Worm (Caenorhabditis elegans) whole organism, L1 larva: ENCODE measurements around the gene srd-58.

Experiments
- aly-2 ChIP-seq: fragments of 150-350 bp; optimal IDR thresholded peaks from 2 replicates; lab custom pipeline; 2014; ENCODE audit warnings: missing biosample characterization, missing genetic modification characterization
- ama-1 ChIP-seq: fragments of 150-350 bp; optimal IDR thresholded peaks from 2 replicates; lab custom pipeline; 2014
- blmp-1 ChIP-seq: fragments of 150-350 bp; optimal IDR thresholded peaks from 2 replicates; lab custom pipeline; 2014; ENCODE audit warnings: missing biosample characterization, missing genetic modification characterization
- ceh-8 ChIP-seq: fragments of 200-800 bp; sonication (Bioruptor generic); optimal IDR thresholded peaks from 2 replicates; lab custom pipeline; 2018; ENCODE audit warnings: mild to moderate bottlenecking, missing genetic modification characterization, moderate library complexity, missing compliant biosample characterization
- dpl-1 ChIP-seq, 3 experiments: fragments of 150-350 bp in 2 of 3; sonication (generic microtip) in 1 of 3; optimal IDR thresholded peaks; 2 replicates each; lab custom pipeline; 2014 to 2017; ENCODE audit warnings: missing biosample characterization in 3 of 3, missing genetic modification characterization in 3 of 3, missing genetic modification reagents in 3 of 3
- efl-1 ChIP-seq, 4 experiments: fragments of 150-350 bp; optimal IDR thresholded peaks in 3 of 4; peaks in 1 of 4; 1 replicate in 1 of 4; 2 replicates in 3 of 4; lab custom pipeline; 2014; ENCODE audit warnings: missing biosample characterization in 2 of 4, missing genetic modification characterization in 2 of 4, missing genetic modification reagents in 2 of 4
- lin-14 ChIP-seq: fragments of 200-800 bp; sonication (Bioruptor generic); optimal IDR thresholded peaks from 2 replicates; lab custom pipeline; 2018; ENCODE audit warnings: mild to moderate bottlenecking, missing genetic modification characterization, moderate library complexity, missing compliant biosample characterization
- lin-35 ChIP-seq, 2 experiments: fragments of 150-350 bp; optimal IDR thresholded peaks; 2 replicates each; lab custom pipeline; 2014; ENCODE audit warnings: missing biosample characterization in 2 of 2, missing genetic modification characterization in 2 of 2, missing genetic modification reagents in 2 of 2
- lsy-2 ChIP-seq, 2 experiments: fragments of 150-350 bp; optimal IDR thresholded peaks; 2 replicates each; lab custom pipeline; 2014; ENCODE audit warnings: missing biosample characterization in 2 of 2, missing genetic modification characterization in 2 of 2
- mep-1 ChIP-seq: fragments of 150-350 bp; optimal IDR thresholded peaks from 2 replicates; lab custom pipeline; 2014; ENCODE audit warnings: missing biosample characterization, missing genetic modification characterization
- nhr-47 ChIP-seq: sonication (generic microtip); optimal IDR thresholded peaks from 2 replicates; lab custom pipeline; 2016; ENCODE audit warnings: mild to moderate bottlenecking, missing genetic modification characterization, moderate library complexity, missing compliant biosample characterization
- nhr-71 ChIP-seq: sonication (generic microtip); optimal IDR thresholded peaks from 2 replicates; lab custom pipeline; 2016; ENCODE audit warnings: mild to moderate bottlenecking, missing genetic modification characterization, moderate library complexity, missing compliant biosample characterization
- nhr-85 ChIP-seq: sonication (generic microtip); peaks from one replicate; lab custom pipeline; 2016; ENCODE audit warnings: missing genetic modification characterization, inconsistent platforms, missing compliant biosample characterization
- rnt-1 ChIP-seq: sonication (generic microtip); optimal IDR thresholded peaks from 2 replicates; lab custom pipeline; 2016; ENCODE audit warnings: mild to moderate bottlenecking, missing genetic modification characterization, moderate library complexity, missing compliant biosample characterization
- snu-23 ChIP-seq: sonication (generic microtip); optimal IDR thresholded peaks from 2 replicates; lab custom pipeline; 2016; ENCODE audit warnings: missing genetic modification characterization, missing compliant biosample characterization
- tbx-2 ChIP-seq: sonication (generic microtip); optimal IDR thresholded peaks from 2 replicates; lab custom pipeline; 2016; ENCODE audit warnings: missing genetic modification characterization, missing compliant biosample characterization
- unc-30 ChIP-seq: sonication (generic microtip); optimal IDR thresholded peaks from 2 replicates; lab custom pipeline; 2017; ENCODE audit warnings: missing biosample characterization, missing genetic modification characterization
- xbp-1 ChIP-seq: sonication (generic microtip); optimal IDR thresholded peaks from 2 replicates; lab custom pipeline; 2016; ENCODE audit warnings: missing genetic modification characterization, missing compliant biosample characterization

Gene srd-58

DNA sequence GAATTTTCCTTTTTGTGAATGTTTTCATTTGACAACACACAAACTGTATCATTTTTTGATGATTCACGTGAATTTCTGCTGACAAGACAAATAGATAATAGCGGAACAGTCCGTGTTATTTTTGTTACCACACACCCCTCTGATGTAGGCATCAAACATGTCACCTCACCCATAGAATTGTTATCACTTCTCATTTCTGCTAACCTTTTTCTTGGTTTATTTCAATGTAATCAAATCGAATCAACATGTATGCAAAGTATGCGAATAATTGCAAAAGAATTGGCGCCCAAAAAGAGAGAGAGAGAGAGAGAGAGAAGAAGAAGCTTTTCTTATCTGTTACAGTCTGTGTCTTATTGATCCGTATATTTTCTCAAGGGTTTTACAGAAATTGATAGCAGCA lies 47.4 kb downstream of the srd-58 start (continued):
- peak in 1 of 2 experiments; percentile 50 for TF ChIP-seq lin-35 (GFP tag; optimal IDR thresholded peaks at IDR 0.05; lab: Kevin White, UChicago)
- TF ChIP-seq aly-2 (tag; lab: Kevin White, UChicago) = no peak

DNA sequence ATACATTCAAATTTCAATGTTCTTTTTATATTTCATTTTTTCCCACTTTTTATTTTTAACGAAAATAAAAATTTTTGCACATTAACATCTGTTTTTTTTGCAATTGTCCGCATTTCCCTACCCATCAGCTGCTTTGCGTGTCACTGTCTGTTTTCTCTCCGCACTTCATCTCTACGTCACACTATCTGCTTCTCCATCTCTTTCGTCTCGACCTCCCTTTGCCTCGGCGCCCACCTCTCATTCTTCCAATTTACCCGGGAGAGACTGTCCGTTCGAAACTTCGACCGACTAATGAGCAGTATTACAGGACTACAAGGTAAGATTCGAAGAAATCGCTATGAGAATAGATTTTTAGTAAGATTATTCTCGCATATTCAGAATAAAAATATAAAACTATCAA lies 49.5 kb downstream of the srd-58 start, which contains the start of gene C27H5.2:
C27H5.2 (plus strand) TSS at position 190 of the 400 bp plus-strand sequence.
- TF ChIP-seq lin-14 (GFP tag; lab: Kevin White, UChicago) (peak; percentile 42), rnt-1 (peak; percentile 18), efl-1 (optimal IDR thresholded peaks at IDR 0.05; lab: Kevin White, UChicago) (peak; percentile 4 to 7), efl-1 (GFP tag; optimal IDR thresholded peaks at IDR 0.05 in 1 of 2; lab: Kevin White, UChicago) (no peak), ceh-8 (GFP tag; lab: Kevin White, UChicago) (no peak), nhr-85 (peak; percentile 20), lsy-2 (tag; optimal IDR thresholded peaks at IDR 0.05; lab: Kevin White, UChicago) (peak in 1 of 2 experiments; percentile 8), blmp-1 (tag; lab: Kevin White, UChicago) (peak; percentile 33), dpl-1 (GFP tag; optimal IDR thresholded peaks at IDR 0.05; lab: Kevin White, UChicago) (no peak), snu-23 (GFP tag; lab: Kevin White, UChicago) (peak; percentile 5), mep-1 (tag; lab: Kevin White, UChicago) (peak; percentile 12), nhr-71 (tag; lab: Kevin White, UChicago) (peak; percentile 13), tbx-2 (tag; lab: Kevin White, UChicago) (no peak), ama-1 (lab: Kevin White, UChicago) (peak; percentile 26), xbp-1 (peak; percentile 12)

DNA sequence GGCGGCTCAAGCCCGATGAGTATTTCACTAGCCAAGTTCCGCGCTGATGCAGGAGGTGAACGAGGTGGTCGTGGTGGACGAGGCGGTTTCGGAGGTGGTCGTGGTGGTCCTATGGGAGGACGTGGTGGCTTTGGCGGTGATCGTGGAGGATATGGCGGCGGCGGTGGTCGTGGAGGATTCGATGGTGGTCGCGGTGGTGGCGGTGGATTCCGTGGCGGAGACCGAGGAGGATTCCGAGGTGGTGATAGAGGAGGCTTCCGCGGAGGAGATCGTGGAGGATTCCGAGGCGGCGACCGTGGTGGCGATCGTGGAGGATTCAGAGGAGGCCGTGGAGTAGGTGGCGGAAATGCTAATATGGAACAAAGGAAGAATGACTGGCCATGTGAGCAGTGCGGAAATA lies 50.1 kb downstream of the srd-58 start:
- TF ChIP-seq efl-1 (optimal IDR thresholded peaks at IDR 0.05; lab: Kevin White, UChicago) (no peak), efl-1 (GFP tag; optimal IDR thresholded peaks at IDR 0.05 in 1 of 2; lab: Kevin White, UChicago) (peak in 1 of 2 experiments; percentile 28), lsy-2 (tag; optimal IDR thresholded peaks at IDR 0.05; lab: Kevin White, UChicago) (no peak), ceh-8 (GFP tag; lab: Kevin White, UChicago) (peak; percentile 19), unc-30 (no peak), nhr-47 (no peak)
